Fruit fly (Drosophila melanogaster): ENCODE data around the gene COX5A.

Gene COX5A

DNA sequence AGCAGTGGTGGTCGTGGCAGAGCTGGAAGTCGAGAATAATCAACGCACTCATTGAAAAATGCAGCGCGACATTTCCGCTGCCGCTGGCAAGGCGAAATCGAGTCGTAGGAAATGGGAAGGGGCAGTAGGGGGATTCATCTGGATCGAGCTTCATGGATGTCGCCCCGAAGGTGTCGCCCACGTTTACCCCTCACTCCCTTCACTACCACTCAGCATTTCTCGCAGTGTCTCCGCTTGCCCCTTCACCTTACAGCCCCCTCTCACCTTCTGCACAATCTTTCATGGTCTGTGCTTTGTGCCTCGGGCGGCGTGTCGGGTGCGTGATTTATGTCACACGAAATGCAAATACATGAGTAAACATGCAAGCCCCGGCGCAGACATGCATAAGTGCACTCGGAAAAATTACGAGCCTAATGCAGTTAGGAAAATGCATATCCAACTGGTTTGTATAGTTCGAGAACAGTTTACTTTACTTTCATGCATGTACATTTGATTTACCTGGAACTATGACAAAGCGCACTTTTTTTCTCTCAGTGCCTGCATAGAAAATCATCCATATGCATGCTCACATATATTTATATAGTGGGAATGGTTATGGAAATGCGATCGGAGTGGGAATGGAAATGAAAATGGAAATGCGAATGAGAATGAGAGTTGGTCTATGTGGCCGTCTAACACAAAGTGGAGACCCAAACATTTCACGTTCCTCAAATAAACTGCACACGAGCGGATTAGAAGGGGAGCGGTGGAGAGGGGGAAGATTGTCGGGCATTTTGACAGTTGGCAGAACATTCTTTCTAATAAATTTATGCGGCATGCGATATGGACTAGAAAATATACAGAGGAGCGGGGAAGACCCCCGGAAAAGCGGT, 30.5 kb downstream of the COX5A start:
- TF ChIP-seq kay (GFP tag; ENCODE audit: borderline replicate concordance) (no peak), CG7101 (tag; optimal IDR thresholded peaks at IDR 0.05) (no peak), pad (GFP tag; optimal IDR thresholded peaks at IDR 0.05) (no peak), CG12768 (GFP tag; optimal IDR thresholded peaks at IDR 0.05) (no peak), ovo (GFP tag; optimal IDR thresholded peaks at IDR 0.05) (no peak), CG33017 (tag; optimal IDR thresholded peaks at IDR 0.05) (no peak), bab1 (GFP tag; optimal IDR thresholded peaks at IDR 0.05) (peak; percentile 71), CG5204 (GFP tag; optimal IDR thresholded peaks at IDR 0.05) (peak; percentile 23), CG7045 (GFP tag; optimal IDR thresholded peaks at IDR 0.05) (peak; percentile 46), tj (GFP tag; optimal IDR thresholded peaks at IDR 0.05) (peak; percentile 8), toe (GFP tag; optimal IDR thresholded peaks at IDR 0.05) (no peak), Hr96 (GFP tag; optimal IDR thresholded peaks at IDR 0.05) (peak; percentile 5), cic (GFP tag; optimal IDR thresholded peaks at IDR 0.05) (no peak)

- peak; percentile 30 for TF ChIP-seq Crg-1 (GFP tag; optimal IDR thresholded peaks at IDR 0.05)
- peak; percentile 67 for TF ChIP-seq pad (GFP tag; optimal IDR thresholded peaks at IDR 0.05)
- TF ChIP-seq tj (GFP tag; optimal IDR thresholded peaks at IDR 0.05) = peak; percentile 96
- no peak for TF ChIP-seq CG33017 (tag; optimal IDR thresholded peaks at IDR 0.05)
- no peak for TF ChIP-seq ovo (GFP tag; optimal IDR thresholded peaks at IDR 0.05)
- TF ChIP-seq Hr96 (GFP tag; optimal IDR thresholded peaks at IDR 0.05) = peak; percentile 46
- TF ChIP-seq kay (GFP tag; ENCODE audit: borderline replicate concordance) = no peak
- TF ChIP-seq bab1 (GFP tag; optimal IDR thresholded peaks at IDR 0.05) = peak; percentile 93
- TF ChIP-seq Clk (GFP tag; optimal IDR thresholded peaks at IDR 0.05) = no peak
- peak; percentile 13 for TF ChIP-seq toe (GFP tag; optimal IDR thresholded peaks at IDR 0.05)
- TF ChIP-seq CG1620 (GFP tag; optimal IDR thresholded peaks at IDR 0.05) = peak; percentile 66
- TF ChIP-seq cnc (optimal IDR thresholded peaks at IDR 0.05) = no peak
- TF ChIP-seq cic (GFP tag; optimal IDR thresholded peaks at IDR 0.05) = no peak
- TF ChIP-seq CG12768 (GFP tag; optimal IDR thresholded peaks at IDR 0.05) = no peak
- TF ChIP-seq CG5204 (GFP tag; optimal IDR thresholded peaks at IDR 0.05) = peak; percentile 65
- TF ChIP-seq CG11617 (GFP tag; optimal IDR thresholded peaks at IDR 0.05) = peak; percentile 57
- TF ChIP-seq Mnt (GFP tag; optimal IDR thresholded peaks at IDR 0.05) = peak; percentile 22
- TF ChIP-seq CG7101 (tag; optimal IDR thresholded peaks at IDR 0.05) = peak; percentile 39
- TF ChIP-seq CG14711 (tag; optimal IDR thresholded peaks at IDR 0.05) = peak; percentile 52
- TF ChIP-seq CG7045 (GFP tag; optimal IDR thresholded peaks at IDR 0.05) = peak; percentile 36
Measured at dm6 chr3R:11850917-11851897, 32.0 kb downstream of the COX5A start.

DNA sequence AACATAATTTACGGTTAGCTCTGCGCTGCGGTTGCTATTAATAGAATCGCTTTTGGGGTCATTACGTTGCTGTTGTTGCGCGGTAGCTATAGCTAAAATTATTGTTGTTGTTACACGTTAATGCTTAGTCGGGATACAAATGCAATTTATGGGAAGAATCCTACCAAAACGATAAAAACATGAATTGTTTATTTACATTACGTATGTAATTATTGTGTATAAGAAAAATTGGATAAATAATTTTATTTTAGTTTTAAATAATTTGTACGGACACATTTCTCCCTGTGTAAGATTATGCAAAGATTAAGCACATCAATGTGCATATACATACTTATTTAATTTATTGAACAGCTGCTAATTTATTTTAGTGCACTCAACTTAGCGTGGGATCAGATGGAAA, 32.8 kb downstream of the COX5A start:
- TF ChIP-seq toe (GFP tag; optimal IDR thresholded peaks at IDR 0.05) = no peak
- TF ChIP-seq pad (GFP tag; optimal IDR thresholded peaks at IDR 0.05) = no peak
- no peak for TF ChIP-seq Crg-1 (GFP tag; optimal IDR thresholded peaks at IDR 0.05)
- no peak for TF ChIP-seq CG12768 (GFP tag; optimal IDR thresholded peaks at IDR 0.05)
- TF ChIP-seq bab1 (GFP tag; optimal IDR thresholded peaks at IDR 0.05) = no peak
- TF ChIP-seq CG1620 (GFP tag; optimal IDR thresholded peaks at IDR 0.05) = no peak
- TF ChIP-seq cic (GFP tag; optimal IDR thresholded peaks at IDR 0.05) = no peak
- TF ChIP-seq Clk (GFP tag; optimal IDR thresholded peaks at IDR 0.05) = no peak

- TF ChIP-seq CG7045 (GFP tag; optimal IDR thresholded peaks at IDR 0.05) (no peak), Clk (GFP tag; optimal IDR thresholded peaks at IDR 0.05) (no peak), CG11617 (GFP tag; optimal IDR thresholded peaks at IDR 0.05) (no peak), CG12768 (GFP tag; optimal IDR thresholded peaks at IDR 0.05) (no peak), toe (GFP tag; optimal IDR thresholded peaks at IDR 0.05) (no peak), tj (GFP tag; optimal IDR thresholded peaks at IDR 0.05) (no peak), pad (GFP tag; optimal IDR thresholded peaks at IDR 0.05) (no peak), Mnt (GFP tag; optimal IDR thresholded peaks at IDR 0.05) (no peak), CG5204 (GFP tag; optimal IDR thresholded peaks at IDR 0.05) (no peak), CG1620 (GFP tag; optimal IDR thresholded peaks at IDR 0.05) (no peak), kay (GFP tag; ENCODE audit: borderline replicate concordance) (no peak), cic (GFP tag; optimal IDR thresholded peaks at IDR 0.05) (no peak), Hr96 (GFP tag; optimal IDR thresholded peaks at IDR 0.05) (no peak), Crg-1 (GFP tag; optimal IDR thresholded peaks at IDR 0.05) (no peak)
Measured at dm6 chr3R:11855156-11855555, 36.0 kb downstream of the COX5A start.

DNA sequence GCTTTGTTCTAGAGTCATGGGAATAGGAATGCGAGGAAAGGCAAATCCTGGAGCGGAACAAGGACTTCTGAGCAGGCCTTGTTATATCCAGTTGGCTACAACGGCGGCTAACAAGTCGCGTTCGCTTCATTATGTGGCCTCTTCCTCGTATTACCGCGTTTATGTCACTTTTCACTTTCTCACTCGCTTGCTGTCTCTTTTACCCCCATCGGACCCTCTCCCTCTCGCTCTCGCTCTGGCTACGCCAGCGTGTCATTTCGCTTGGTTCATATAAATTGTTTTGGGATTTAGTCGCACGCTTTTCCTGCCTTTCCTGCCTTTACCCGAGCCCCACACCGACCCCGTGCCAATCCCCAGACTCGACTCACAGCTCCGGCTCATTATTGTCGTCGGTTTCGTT, 37.1 kb downstream of the COX5A start:
- TF ChIP-seq CG12768 (GFP tag; optimal IDR thresholded peaks at IDR 0.05) (no peak), CG5204 (GFP tag; optimal IDR thresholded peaks at IDR 0.05) (no peak), toe (GFP tag; optimal IDR thresholded peaks at IDR 0.05) (no peak), Clk (GFP tag; optimal IDR thresholded peaks at IDR 0.05) (no peak), cic (GFP tag; optimal IDR thresholded peaks at IDR 0.05) (no peak), Crg-1 (GFP tag; optimal IDR thresholded peaks at IDR 0.05) (no peak), ovo (GFP tag; optimal IDR thresholded peaks at IDR 0.05) (no peak), CG7045 (GFP tag; optimal IDR thresholded peaks at IDR 0.05) (no peak), CG14711 (tag; optimal IDR thresholded peaks at IDR 0.05) (no peak), CG7101 (tag; optimal IDR thresholded peaks at IDR 0.05) (no peak)

All from whole organism, adult.